Worm (Caenorhabditis elegans) whole organism, L1 larva: ENCODE measurements around the gene F27E5.3.

Experiments
- C16A3.4 ChIP-seq: fragments of 150-350 bp; optimal IDR thresholded peaks from 2 replicates; lab custom pipeline; 2014; ENCODE audit warnings: missing biosample characterization, missing genetic modification characterization
- C34B4.2 ChIP-seq: sonication (generic microtip); optimal IDR thresholded peaks from 2 replicates; lab custom pipeline; 2017; ENCODE audit warnings: mild to moderate bottlenecking, missing genetic modification characterization, missing compliant biosample characterization
- alr-1 ChIP-seq: fragments of 200-800 bp; sonication (Bioruptor generic); optimal IDR thresholded peaks from 2 replicates; lab custom pipeline; 2018; ENCODE audit warnings: borderline replicate concordance, mild to moderate bottlenecking, missing genetic modification characterization, missing compliant biosample characterization
- ama-1 ChIP-seq: fragments of 150-350 bp; optimal IDR thresholded peaks from 2 replicates; lab custom pipeline; 2014
- ceh-82 ChIP-seq, 3 experiments: fragments of 150-350 bp in 1 of 3; sonication (generic microtip) in 2 of 3; optimal IDR thresholded peaks; 2 replicates each; lab custom pipeline; 2014 to 2017; ENCODE audit warnings: missing biosample characterization in 3 of 3, missing genetic modification characterization in 3 of 3
- ceh-90 ChIP-seq: sonication (generic microtip); optimal IDR thresholded peaks from 2 replicates; lab custom pipeline; 2016; ENCODE audit warnings: missing genetic modification characterization, missing compliant biosample characterization
- dpl-1 ChIP-seq, 3 experiments: fragments of 150-350 bp in 2 of 3; sonication (generic microtip) in 1 of 3; optimal IDR thresholded peaks; 2 replicates each; lab custom pipeline; 2014 to 2017; ENCODE audit warnings: missing biosample characterization in 3 of 3, missing genetic modification characterization in 3 of 3, missing genetic modification reagents in 3 of 3
- dsc-1 ChIP-seq: sonication (generic microtip); optimal IDR thresholded peaks from 2 replicates; lab custom pipeline; 2016; ENCODE audit warnings: mild to moderate bottlenecking, missing genetic modification characterization, missing compliant biosample characterization
- efl-1 ChIP-seq, 4 experiments: fragments of 150-350 bp; optimal IDR thresholded peaks in 3 of 4; peaks in 1 of 4; 1 replicate in 1 of 4; 2 replicates in 3 of 4; lab custom pipeline; 2014; ENCODE audit warnings: missing biosample characterization in 2 of 4, missing genetic modification characterization in 2 of 4, missing genetic modification reagents in 2 of 4
- efl-3 ChIP-seq: fragments of 200-800 bp; sonication (Bioruptor generic); optimal IDR thresholded peaks from 2 replicates; lab custom pipeline; 2018; ENCODE audit warnings: mild to moderate bottlenecking, missing genetic modification characterization, missing compliant biosample characterization
- egl-13 ChIP-seq: sonication (generic microtip); optimal IDR thresholded peaks from 2 replicates; lab custom pipeline; 2016; ENCODE audit warnings: missing genotype, missing genetic modification reagents, missing genetic modification characterization, missing compliant biosample characterization
- elt-2 ChIP-seq: sonication (generic microtip); optimal IDR thresholded peaks from 2 replicates; lab custom pipeline; 2016; ENCODE audit warnings: missing genetic modification characterization, mild to moderate bottlenecking, inconsistent platforms, missing compliant biosample characterization, missing genetic modification reagents
- elt-3 ChIP-seq, 6 experiments: fragments of 150-350 bp in 1 of 6; sonication (generic microtip); optimal IDR thresholded peaks; 2 replicates each; lab custom pipeline; 2017 to 2018; ENCODE audit warnings: missing biosample characterization in 6 of 6, missing genetic modification characterization in 6 of 6, inconsistent platforms in 1 of 6
- ets-5 ChIP-seq: fragments of 200-800 bp; sonication (Bioruptor generic); IDR thresholded peaks from 2 replicates; pipeline ENCODE4 v1.3.6; 2022; ENCODE audit warnings: missing genetic modification characterization, missing compliant biosample characterization
- fkh-10 ChIP-seq: sonication (generic microtip); optimal IDR thresholded peaks from 2 replicates; lab custom pipeline; 2017; ENCODE audit warnings: missing biosample characterization, missing genetic modification reagents, missing genetic modification characterization
- fkh-8 ChIP-seq: sonication (generic microtip); optimal IDR thresholded peaks from 2 replicates; lab custom pipeline; 2016; ENCODE audit warnings: mild to moderate bottlenecking, missing genetic modification characterization, missing compliant biosample characterization
- fos-1 ChIP-seq: fragments of 150-350 bp; optimal IDR thresholded peaks from 2 replicates; lab custom pipeline; 2014; ENCODE audit warnings: missing biosample characterization, missing genetic modification characterization
- hlh-4 ChIP-seq: sonication (generic microtip); optimal IDR thresholded peaks from 2 replicates; lab custom pipeline; 2016; ENCODE audit warnings: mild to moderate bottlenecking, missing genetic modification characterization, missing compliant biosample characterization
- lin-13 ChIP-seq: fragments of 150-350 bp; optimal IDR thresholded peaks from 2 replicates; lab custom pipeline; 2014; ENCODE audit warnings: missing biosample characterization, missing genetic modification reagents, missing genetic modification characterization
- lin-35 ChIP-seq, 2 experiments: fragments of 150-350 bp; optimal IDR thresholded peaks; 2 replicates each; lab custom pipeline; 2014; ENCODE audit warnings: missing biosample characterization in 2 of 2, missing genetic modification characterization in 2 of 2, missing genetic modification reagents in 2 of 2
- lsy-2 ChIP-seq, 2 experiments: fragments of 150-350 bp; optimal IDR thresholded peaks; 2 replicates each; lab custom pipeline; 2014; ENCODE audit warnings: missing biosample characterization in 2 of 2, missing genetic modification characterization in 2 of 2
- mef-2 ChIP-seq: fragments of 150-350 bp; optimal IDR thresholded peaks from 2 replicates; lab custom pipeline; 2014; ENCODE audit warnings: missing biosample characterization, missing genetic modification characterization
- nhr-12 ChIP-seq: sonication (generic microtip); optimal IDR thresholded peaks from 2 replicates; lab custom pipeline; 2017; ENCODE audit warnings: missing biosample characterization, missing genetic modification characterization
- nhr-20 ChIP-seq: sonication (generic microtip); optimal IDR thresholded peaks from 2 replicates; lab custom pipeline; 2016; ENCODE audit warnings: mild to moderate bottlenecking, missing genetic modification characterization, missing compliant biosample characterization
- nhr-237 ChIP-seq: fragments of 150-350 bp; optimal IDR thresholded peaks from 2 replicates; lab custom pipeline; 2014; ENCODE audit warnings: missing biosample characterization, missing genetic modification characterization
- nhr-84 ChIP-seq: sonication (generic microtip); optimal IDR thresholded peaks from 2 replicates; lab custom pipeline; 2017; ENCODE audit warnings: missing biosample characterization, missing genetic modification characterization
- nhr-85 ChIP-seq: sonication (generic microtip); peaks from one replicate; lab custom pipeline; 2016; ENCODE audit warnings: missing genetic modification characterization, inconsistent platforms, missing compliant biosample characterization
- nhr-90 ChIP-seq: sonication (generic microtip); optimal IDR thresholded peaks from 2 replicates; lab custom pipeline; 2016; ENCODE audit warnings: mild to moderate bottlenecking, missing genetic modification characterization, missing compliant biosample characterization; ENCODE audit not compliant: poor library complexity
- pag-3 ChIP-seq: sonication (generic microtip); optimal IDR thresholded peaks from 2 replicates; lab custom pipeline; 2017; ENCODE audit warnings: missing genetic modification characterization, mild to moderate bottlenecking, missing compliant biosample characterization, antibody characterized with exemption, borderline replicate concordance; ENCODE audit not compliant: insufficient read depth
- pax-3 ChIP-seq: fragments of 200-800 bp; sonication (Bioruptor generic); optimal IDR thresholded peaks from 2 replicates; lab custom pipeline; 2018; ENCODE audit warnings: mild to moderate bottlenecking, missing genetic modification characterization, moderate library complexity, missing compliant biosample characterization
- sptf-1 ChIP-seq: fragments of 150-350 bp; optimal IDR thresholded peaks from 2 replicates; lab custom pipeline; 2014; ENCODE audit warnings: missing biosample characterization, missing genetic modification characterization
- swsn-7 ChIP-seq: sonication (generic microtip); optimal IDR thresholded peaks from 2 replicates; lab custom pipeline; 2016; ENCODE audit warnings: missing genetic modification characterization, missing compliant biosample characterization
- unc-130 ChIP-seq: fragments of 150-350 bp; optimal IDR thresholded peaks from 2 replicates; lab custom pipeline; 2017; ENCODE audit warnings: missing biosample characterization, missing genetic modification characterization, inconsistent platforms
- vab-15 ChIP-seq: sonication (generic microtip); optimal IDR thresholded peaks from 2 replicates; lab custom pipeline; 2017; ENCODE audit warnings: missing genotype, mild to moderate bottlenecking, missing genetic modification characterization, missing compliant biosample characterization
- zag-1 ChIP-seq: fragments of 150-350 bp; optimal IDR thresholded peaks from 2 replicates; lab custom pipeline; 2014; ENCODE audit warnings: missing biosample characterization, missing genetic modification characterization
- zip-4 ChIP-seq: fragments of 200-800 bp; sonication (Bioruptor generic); optimal IDR thresholded peaks from 2 replicates; lab custom pipeline; 2018; ENCODE audit warnings: mild to moderate bottlenecking, missing genetic modification characterization, moderate library complexity, missing compliant biosample characterization
- ztf-4 ChIP-seq: fragments of 150-350 bp; optimal IDR thresholded peaks from 2 replicates; lab custom pipeline; 2014; ENCODE audit warnings: missing biosample characterization, missing genetic modification characterization

Gene F27E5.3

ce11 chrII:10168905-10169782, 25.2 kb upstream of the F27E5.3 start, which contains the start of gene daf-19 (continued):
- TF ChIP-seq ztf-4 (tag; lab: Kevin White, UChicago) (no peak), elt-3 (tag; optimal IDR thresholded peaks at IDR 0.05; lab: Kevin White, UChicago) (peak in 2 of 6 experiments; percentile 28 to 88), elt-2 (tag; lab: Kevin White, UChicago) (no peak), fkh-10 (peak; percentile 35), nhr-90 (tag; lab: Kevin White, UChicago) (no peak), C16A3.4 (tag; lab: Kevin White, UChicago) (peak; percentile 16), nhr-237 (tag; lab: Kevin White, UChicago) (no peak)

ce11 chrII:10167731-10168130, 23.7 kb upstream of the F27E5.3 start:
- no peak for TF ChIP-seq egl-13
- no peak for TF ChIP-seq efl-1 (optimal IDR thresholded peaks at IDR 0.05; lab: Kevin White, UChicago)
- peak in 1 of 2 experiments; percentile 91 for TF ChIP-seq efl-1 (GFP tag; optimal IDR thresholded peaks at IDR 0.05 in 1 of 2; lab: Kevin White, UChicago)

- TF ChIP-seq dsc-1 (peak; percentile 37), fkh-8 (peak; percentile 57), lin-35 (GFP tag; optimal IDR thresholded peaks at IDR 0.05; lab: Kevin White, UChicago) (no peak)
Observed at ce11 chrII:10166365-10166764, 22.4 kb upstream of the F27E5.3 start.

- TF ChIP-seq efl-1 (optimal IDR thresholded peaks at IDR 0.05; lab: Kevin White, UChicago): no peak
- TF ChIP-seq efl-1 (GFP tag; optimal IDR thresholded peaks at IDR 0.05 in 1 of 2; lab: Kevin White, UChicago): peak in 1 of 2 experiments; percentile 59
- TF ChIP-seq fos-1 (tag; lab: Kevin White, UChicago): no peak
- no peak for TF ChIP-seq vab-15
- no peak for TF ChIP-seq zag-1 (tag; lab: Kevin White, UChicago)
Observed at ce11 chrII:10164137-10164536, 20.1 kb upstream of the F27E5.3 start.

ce11 chrII:10162785-10163184, 18.8 kb upstream of the F27E5.3 start:
- TF ChIP-seq nhr-237 (tag; lab: Kevin White, UChicago): no peak
- TF ChIP-seq nhr-84: no peak
- no peak for TF ChIP-seq C34B4.2
- TF ChIP-seq fkh-8: peak; percentile 63
- TF ChIP-seq dpl-1 (GFP tag; optimal IDR thresholded peaks at IDR 0.05; lab: Kevin White, UChicago): no peak

- TF ChIP-seq zag-1 (tag; lab: Kevin White, UChicago) (no peak), mef-2 (tag; lab: Kevin White, UChicago) (no peak), nhr-12 (tag; lab: Kevin White, UChicago) (no peak), nhr-90 (tag; lab: Kevin White, UChicago) (no peak), sptf-1 (no peak), zip-4 (GFP tag; lab: Kevin White, UChicago) (no peak), lin-13 (no peak), ama-1 (lab: Kevin White, UChicago) (no peak), pax-3 (tag; lab: Kevin White, UChicago) (no peak)
Observed at ce11 chrII:10155106-10155505, 11.1 kb upstream of the F27E5.3 start, which contains the start of gene nlp-63. TSS of gene nlp-63 (plus strand) at chrII:10155406.

- no peak for TF ChIP-seq unc-130 (tag; lab: Kevin White, UChicago)
- TF ChIP-seq ceh-82 (tag; optimal IDR thresholded peaks at IDR 0.05; lab: Kevin White, UChicago): no peak
- TF ChIP-seq sptf-1: no peak
- TF ChIP-seq ceh-90 (tag; lab: Kevin White, UChicago): no peak
- no peak for TF ChIP-seq pag-3
- TF ChIP-seq zip-4 (GFP tag; lab: Kevin White, UChicago): no peak
- no peak for TF ChIP-seq C16A3.4 (tag; lab: Kevin White, UChicago)
- no peak for TF ChIP-seq dsc-1
- TF ChIP-seq pax-3 (tag; lab: Kevin White, UChicago): no peak
- TF ChIP-seq C34B4.2: no peak
- no peak for TF ChIP-seq nhr-237 (tag; lab: Kevin White, UChicago)
- TF ChIP-seq hlh-4 (tag; lab: Kevin White, UChicago): no peak
- TF ChIP-seq lsy-2 (tag; optimal IDR thresholded peaks at IDR 0.05; lab: Kevin White, UChicago): peak in 1 of 2 experiments; percentile 47
- TF ChIP-seq nhr-85 (tag; lab: Kevin White, UChicago): peak; percentile 64
- TF ChIP-seq nhr-20 (tag; lab: Kevin White, UChicago): no peak
- peak; percentile 60 for TF ChIP-seq vab-15
- no peak for TF ChIP-seq ets-5
- no peak for TF ChIP-seq swsn-7 (tag; lab: Kevin White, UChicago)
- no peak for TF ChIP-seq efl-3 (GFP tag; lab: Kevin White, UChicago)
- TF ChIP-seq elt-2 (tag; lab: Kevin White, UChicago): no peak
- no peak for TF ChIP-seq alr-1 (tag; lab: Kevin White, UChicago)
Observed at ce11 chrII:10147502-10147901, 3.5 kb upstream of the F27E5.3 start.
